Fruit fly (Drosophila melanogaster) Kc167 (cell line): ENCODE measurements around the gene CG12589.

Experiments
- Myc ChIP-seq: fragments of >200 bp; optimal IDR thresholded peaks from 2 replicates; lab custom pipeline; 2017; ENCODE audit warnings: missing external identifiers
- Sin3A ChIP-seq: fragments of >200 bp; optimal IDR thresholded peaks from 2 replicates; lab custom pipeline; 2018; ENCODE audit warnings: missing external identifiers
- h ChIP-seq: fragments of >200 bp; optimal IDR thresholded peaks from 3 replicates; lab custom pipeline; 2018; ENCODE audit warnings: missing external identifiers
- insv ChIP-seq: fragments of >200 bp; optimal IDR thresholded peaks from 3 replicates; lab custom pipeline; 2018; ENCODE audit warnings: missing external identifiers
- psq ChIP-seq: fragments of >200 bp; optimal IDR thresholded peaks from 2 replicates; lab custom pipeline; 2017; ENCODE audit warnings: missing external identifiers
- ttk ChIP-seq: sonication (Bioruptor generic); optimal IDR thresholded peaks from 2 replicates; lab custom pipeline; 2017; ENCODE audit warnings: missing external identifiers

CG12589 gene

DNA sequence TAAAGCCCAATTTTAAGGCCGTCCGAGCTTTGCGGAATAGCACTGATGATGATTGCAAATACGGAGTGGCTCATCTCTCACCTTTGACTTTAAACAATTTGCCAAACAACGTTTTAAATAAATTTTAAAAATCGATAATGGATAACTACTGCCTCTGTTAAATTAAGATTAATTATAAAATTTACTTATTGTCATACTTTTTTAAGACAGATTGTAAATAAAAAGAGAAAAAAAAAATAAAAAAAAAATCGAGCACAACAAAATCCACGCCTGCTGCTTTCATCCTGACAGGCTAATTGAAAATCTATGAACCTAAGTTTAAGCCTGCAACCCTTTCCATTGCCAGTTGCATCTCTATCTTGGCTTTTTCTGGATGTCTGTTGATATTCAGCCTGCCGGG, at the start of gene CG12589:
Gene CG12589 (minus strand): TSS at position 101 of the 400 bp plus-strand sequence.
- TF ChIP-seq Myc (lab: Kevin White, UChicago) (no peak), psq (lab: Kevin White, UChicago) (no peak), ttk (no peak), insv (lab: Kevin White, UChicago) (no peak), Sin3A (lab: Kevin White, UChicago) (no peak), h (no peak)

- no peak for TF ChIP-seq ttk
- TF ChIP-seq Myc (lab: Kevin White, UChicago): no peak
- no peak for TF ChIP-seq psq (lab: Kevin White, UChicago)
- no peak for TF ChIP-seq h
- no peak for TF ChIP-seq insv (lab: Kevin White, UChicago)
- no peak for TF ChIP-seq Sin3A (lab: Kevin White, UChicago)
Observed at dm6 chr3R:5187806-5188205, 49.0 kb upstream of the CG12589 start.

dm6 chr3R:5175944-5176343, 37.2 kb upstream of the CG12589 start:
- no peak for TF ChIP-seq psq (lab: Kevin White, UChicago)
- TF ChIP-seq insv (lab: Kevin White, UChicago): no peak
- TF ChIP-seq Sin3A (lab: Kevin White, UChicago): no peak
- no peak for TF ChIP-seq h
- no peak for TF ChIP-seq Myc (lab: Kevin White, UChicago)
- TF ChIP-seq ttk: no peak

DNA sequence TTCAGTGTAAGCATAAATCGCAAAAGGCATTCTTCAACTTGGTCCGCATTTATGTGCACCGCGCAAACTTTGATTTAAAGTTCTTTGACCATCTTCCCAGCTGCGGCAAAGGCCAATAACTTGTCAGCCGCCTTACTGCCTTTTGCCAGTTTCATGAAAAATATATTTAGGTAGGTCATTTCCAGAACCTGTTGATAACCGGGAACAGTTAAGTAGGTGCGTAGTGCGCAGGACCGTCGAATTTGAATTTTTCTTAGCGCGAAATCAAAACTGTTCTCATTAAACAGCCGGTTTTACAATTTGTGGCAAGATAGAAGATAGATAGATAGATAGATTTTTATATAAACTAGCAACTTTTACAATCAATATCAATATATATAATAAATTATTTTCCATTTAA, 33.2 kb upstream of the CG12589 start:
- TF ChIP-seq insv (lab: Kevin White, UChicago) (no peak), psq (lab: Kevin White, UChicago) (no peak), h (no peak), ttk (no peak), Myc (lab: Kevin White, UChicago) (no peak), Sin3A (lab: Kevin White, UChicago) (no peak)

dm6 chr3R:5162213-5162612, 23.4 kb upstream of the CG12589 start:
- TF ChIP-seq insv (lab: Kevin White, UChicago) (no peak), Sin3A (lab: Kevin White, UChicago) (no peak), psq (lab: Kevin White, UChicago) (no peak), Myc (lab: Kevin White, UChicago) (no peak), h (no peak), ttk (no peak)

- no peak for TF ChIP-seq Myc (lab: Kevin White, UChicago)
- TF ChIP-seq insv (lab: Kevin White, UChicago): no peak
- TF ChIP-seq ttk: no peak
- TF ChIP-seq h: no peak
- TF ChIP-seq psq (lab: Kevin White, UChicago): no peak
- TF ChIP-seq Sin3A (lab: Kevin White, UChicago): no peak
Observed at dm6 chr3R:5159312-5159711, 20.5 kb upstream of the CG12589 start, which contains the start of gene CG12590. Gene CG12590 (plus strand): TSS chr3R:5159612.

DNA sequence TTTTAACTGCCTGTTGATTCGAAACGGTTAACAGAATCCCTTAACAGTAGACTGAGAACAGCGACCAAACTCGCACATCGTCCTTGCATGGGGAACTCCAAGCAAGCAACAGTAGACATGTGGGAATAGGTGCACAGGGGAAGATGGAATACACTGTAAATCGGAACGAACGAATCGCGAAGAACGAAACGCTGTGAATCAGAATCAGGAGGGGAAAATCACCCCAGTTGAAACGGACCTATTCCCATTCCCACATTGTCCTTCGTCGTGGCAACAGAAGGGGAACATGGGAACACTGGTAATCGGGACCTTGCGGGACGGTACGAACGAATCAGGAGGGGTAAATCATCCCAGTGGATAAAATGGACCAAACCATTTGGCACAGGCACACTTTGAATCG, 11.7 kb upstream of the CG12589 start, which contains the start of gene dpr16:
Gene dpr16 (plus strand): TSS at position 386 of the 400 bp plus-strand sequence.
- no peak for TF ChIP-seq psq (lab: Kevin White, UChicago)
- no peak for TF ChIP-seq Sin3A (lab: Kevin White, UChicago)
- TF ChIP-seq insv (lab: Kevin White, UChicago): no peak
- TF ChIP-seq h: no peak
- TF ChIP-seq Myc (lab: Kevin White, UChicago): no peak
- no peak for TF ChIP-seq ttk

- no peak for TF ChIP-seq psq (lab: Kevin White, UChicago)
- no peak for TF ChIP-seq Myc (lab: Kevin White, UChicago)
- TF ChIP-seq ttk: no peak
- TF ChIP-seq Sin3A (lab: Kevin White, UChicago): no peak
- TF ChIP-seq h: no peak
- TF ChIP-seq insv (lab: Kevin White, UChicago): no peak
Observed at dm6 chr3R:5127790-5128243, 11.0 kb downstream of the CG12589 start, which contains the start of gene RabGGTa. Gene RabGGTa (plus strand): TSS chr3R:5128087.

dm6 chr3R:5126884-5127283, 11.9 kb downstream of the CG12589 start:
- TF ChIP-seq ttk (no peak), Sin3A (lab: Kevin White, UChicago) (no peak)

- no peak for TF ChIP-seq h
- TF ChIP-seq Sin3A (lab: Kevin White, UChicago): no peak
- no peak for TF ChIP-seq Myc (lab: Kevin White, UChicago)
- no peak for TF ChIP-seq psq (lab: Kevin White, UChicago)
- TF ChIP-seq insv (lab: Kevin White, UChicago): no peak
- TF ChIP-seq ttk: no peak
Observed at dm6 chr3R:5125832-5126231, 13.0 kb downstream of the CG12589 start.

dm6 chr3R:5124928-5125327, 13.9 kb downstream of the CG12589 start:
- no peak for TF ChIP-seq insv (lab: Kevin White, UChicago)
- TF ChIP-seq psq (lab: Kevin White, UChicago): no peak

DNA sequence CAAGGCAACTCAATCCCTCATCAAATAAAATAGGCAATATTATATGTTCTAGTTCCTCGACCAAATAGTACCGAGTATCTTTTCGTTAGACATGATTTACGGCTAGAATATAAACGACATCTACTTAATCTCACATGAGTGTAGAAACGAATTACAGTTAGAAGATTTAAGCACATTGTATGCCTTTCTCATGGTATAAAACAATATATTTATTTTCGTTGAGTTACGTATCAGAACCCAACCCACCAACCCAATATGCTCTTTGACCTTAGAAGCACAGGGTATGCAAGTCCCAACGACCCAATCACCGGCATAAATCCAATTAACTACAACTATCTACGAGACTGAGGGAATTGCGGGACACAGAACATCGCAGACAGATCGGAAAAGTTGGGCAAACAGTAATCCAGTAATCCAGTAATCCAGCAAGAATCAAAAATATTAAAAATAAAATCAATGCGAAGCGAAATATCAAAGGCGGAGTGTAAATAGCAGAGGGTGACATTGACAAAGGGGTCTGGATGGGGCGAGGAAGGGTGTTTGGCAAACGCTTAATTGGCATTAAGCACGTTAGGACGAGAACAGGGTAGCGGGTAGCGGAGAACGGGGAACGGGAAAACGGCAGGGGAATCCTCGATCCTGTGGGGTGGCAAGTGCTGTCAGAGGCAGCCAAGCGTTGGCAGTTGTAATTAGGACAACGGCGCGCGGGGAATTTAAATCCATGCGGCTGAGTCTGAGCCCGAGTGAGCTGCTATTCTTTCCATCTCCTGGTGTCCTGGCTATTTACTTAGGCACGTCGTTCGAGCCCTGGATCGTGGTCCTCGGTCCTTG, 16.3 kb downstream of the CG12589 start:
- TF ChIP-seq h (no peak), insv (lab: Kevin White, UChicago) (no peak), psq (lab: Kevin White, UChicago) (no peak), Sin3A (lab: Kevin White, UChicago) (no peak), ttk (no peak), Myc (lab: Kevin White, UChicago) (no peak)
